Fruit fly (Drosophila melanogaster) whole organism, wandering third instar larva: ENCODE results near the gene CG34290.

Experiments used
- CG32264 ChIP-seq: fragments of 200-800 bp; sonication (Bioruptor generic); optimal IDR thresholded peaks from 2 replicates; lab custom pipeline; 2016; ENCODE audit warnings: missing biosample characterization, missing genetic modification characterization
- CG9705 ChIP-seq: fragments of 200-800 bp; sonication (Bioruptor generic); optimal IDR thresholded peaks from 2 replicates; lab custom pipeline; 2018; ENCODE audit warnings: missing biosample characterization, mild to moderate bottlenecking, missing genetic modification characterization
- Dfd ChIP-seq: fragments of >200 bp; optimal IDR thresholded peaks from 2 replicates; lab custom pipeline; 2017; ENCODE audit warnings: missing biosample characterization, missing genetic modification characterization
- Dif ChIP-seq: fragments of 200-275, 200-300 bp; sonication (Bioruptor generic); optimal IDR thresholded peaks from 2 replicates; lab custom pipeline; 2018; ENCODE audit warnings: missing biosample characterization, missing genetic modification characterization; ENCODE audit not compliant: partially characterized antibody
- GATAd ChIP-seq: sonication (Bioruptor generic); optimal IDR thresholded peaks from 2 replicates; lab custom pipeline; 2016; ENCODE audit warnings: missing biosample characterization, missing genetic modification characterization
- HLH106 ChIP-seq: fragments of 200-800 bp; optimal IDR thresholded peaks from 3 replicates; lab custom pipeline; 2019; ENCODE audit warnings: missing biosample characterization, mild to moderate bottlenecking, missing genetic modification characterization, moderate library complexity
- Hnf4 ChIP-seq: fragments of 200-800 bp; sonication (Bioruptor generic); optimal IDR thresholded peaks from 2 replicates; lab custom pipeline; 2016; ENCODE audit warnings: missing biosample characterization, mild to moderate bottlenecking, missing genetic modification characterization
- Hr78 ChIP-seq: fragments of >200 bp; optimal IDR thresholded peaks from 2 replicates; lab custom pipeline; 2017; ENCODE audit warnings: missing biosample characterization, missing genetic modification characterization
- Hr83 ChIP-seq: fragments of 200-300 bp; sonication (Bioruptor generic); optimal IDR thresholded peaks from 2 replicates; lab custom pipeline; 2016; ENCODE audit warnings: missing biosample characterization, mild to moderate bottlenecking, missing genetic modification characterization, moderate library complexity; ENCODE audit not compliant: poor library complexity, severe bottlenecking
- Jra ChIP-seq: sonication (Bioruptor generic); optimal IDR thresholded peaks from 2 replicates; lab custom pipeline; 2016; ENCODE audit warnings: missing biosample characterization, missing genetic modification characterization
- Myc ChIP-seq: fragments of >200 bp; optimal IDR thresholded peaks from 2 replicates; lab custom pipeline; 2017
- OdsH ChIP-seq: fragments of 200-800 bp; sonication (Bioruptor generic); optimal IDR thresholded peaks from 2 replicates; lab custom pipeline; 2016; ENCODE audit warnings: missing biosample characterization, mild to moderate bottlenecking, missing genetic modification characterization
- Rel ChIP-seq, 2 experiments: fragments of 200-800 bp; sonication (Bioruptor generic) in 1 of 2; optimal IDR thresholded peaks; 2 replicates in 1 of 2; 3 replicates in 1 of 2; lab custom pipeline; 2016 to 2019; ENCODE audit warnings: mild to moderate bottlenecking in 2 of 2, missing biosample characterization in 2 of 2, missing genetic modification characterization in 2 of 2, moderate library complexity in 1 of 2
- Sp1 ChIP-seq: fragments of 200-800 bp; sonication (Bioruptor generic); optimal IDR thresholded peaks from 3 replicates; lab custom pipeline; 2019; ENCODE audit warnings: missing biosample characterization, mild to moderate bottlenecking, missing genetic modification characterization, moderate library complexity
- Vsx2 ChIP-seq: fragments of 200-300, 225-300 bp; sonication (Bioruptor generic); optimal IDR thresholded peaks from 2 replicates; lab custom pipeline; 2018; ENCODE audit warnings: missing biosample characterization, missing genetic modification characterization; ENCODE audit not compliant: partially characterized antibody
- br ChIP-seq: fragments of 200-800 bp; sonication (Bioruptor generic); optimal IDR thresholded peaks from 2 replicates; lab custom pipeline; 2016; ENCODE audit warnings: missing biosample characterization, missing genetic modification characterization
- brk ChIP-seq: fragments of 200-800 bp; sonication (Bioruptor generic); optimal IDR thresholded peaks from 2 replicates; lab custom pipeline; 2016; ENCODE audit warnings: missing biosample characterization, mild to moderate bottlenecking, missing genetic modification characterization
- dmrt93B ChIP-seq: fragments of 200-800 bp; sonication (Bioruptor generic); optimal IDR thresholded peaks from 2 replicates; lab custom pipeline; 2018; ENCODE audit warnings: missing biosample characterization, mild to moderate bottlenecking, missing genetic modification characterization
- dsf ChIP-seq: sonication (Bioruptor generic); optimal IDR thresholded peaks from 2 replicates; lab custom pipeline; 2016; ENCODE audit warnings: missing biosample characterization, missing genetic modification characterization, borderline replicate concordance
- ey ChIP-seq: fragments of 200-800 bp; sonication (Bioruptor generic); optimal IDR thresholded peaks from 2 replicates; lab custom pipeline; 2016; ENCODE audit warnings: missing biosample characterization, missing genetic modification characterization
- foxo ChIP-seq, 2 experiments: fragments of 200-800 bp; sonication (Bioruptor generic); optimal IDR thresholded peaks; 2 replicates in 1 of 2; 3 replicates in 1 of 2; lab custom pipeline; 2016 to 2017; ENCODE audit warnings: missing biosample characterization in 2 of 2, missing genetic modification characterization in 2 of 2
- fru ChIP-seq: fragments of 200-800 bp; sonication (Bioruptor generic); optimal IDR thresholded peaks from 3 replicates; lab custom pipeline; 2016; ENCODE audit warnings: missing biosample characterization, mild to moderate bottlenecking, missing genetic modification characterization
- h ChIP-seq: fragments of 200-800 bp; sonication (Bioruptor generic); optimal IDR thresholded peaks from 3 replicates; lab custom pipeline; 2016; ENCODE audit warnings: missing biosample characterization, mild to moderate bottlenecking, missing genetic modification characterization
- jim ChIP-seq: fragments of 175-275, 200-325 bp; sonication (Bioruptor generic); optimal IDR thresholded peaks from 2 replicates; lab custom pipeline; 2016; ENCODE audit warnings: missing biosample characterization, mild to moderate bottlenecking, missing genetic modification characterization
- lola ChIP-seq: fragments of >200 bp; optimal IDR thresholded peaks from 2 replicates; lab custom pipeline; 2017; ENCODE audit warnings: missing biosample characterization, missing genetic modification characterization
- psq ChIP-seq: fragments of 200-800 bp; sonication (Bioruptor generic); optimal IDR thresholded peaks from 3 replicates; lab custom pipeline; 2017; ENCODE audit warnings: missing biosample characterization, mild to moderate bottlenecking, missing genetic modification characterization, moderate library complexity
- rgr ChIP-seq: fragments of 200-800 bp; sonication (Bioruptor generic); optimal IDR thresholded peaks from 3 replicates; lab custom pipeline; 2016; ENCODE audit warnings: missing biosample characterization, mild to moderate bottlenecking, missing genetic modification characterization
- sage ChIP-seq: fragments of 200-800 bp; sonication (Bioruptor generic); optimal IDR thresholded peaks from 2 replicates; lab custom pipeline; 2016; ENCODE audit warnings: missing biosample characterization, mild to moderate bottlenecking, missing genetic modification characterization
- sv ChIP-seq: fragments of 200-800 bp; sonication (Bioruptor generic); optimal IDR thresholded peaks from 3 replicates; lab custom pipeline; 2016; ENCODE audit warnings: missing biosample characterization, missing genetic modification characterization
- tai ChIP-seq: sonication (Bioruptor generic); optimal IDR thresholded peaks from 2 replicates; lab custom pipeline; 2016; ENCODE audit warnings: missing biosample characterization, missing genetic modification characterization
- usp ChIP-seq: fragments of >200 bp; optimal IDR thresholded peaks from 2 replicates; lab custom pipeline; 2017; ENCODE audit warnings: missing biosample characterization, missing genetic modification characterization

CG34290 gene

DNA sequence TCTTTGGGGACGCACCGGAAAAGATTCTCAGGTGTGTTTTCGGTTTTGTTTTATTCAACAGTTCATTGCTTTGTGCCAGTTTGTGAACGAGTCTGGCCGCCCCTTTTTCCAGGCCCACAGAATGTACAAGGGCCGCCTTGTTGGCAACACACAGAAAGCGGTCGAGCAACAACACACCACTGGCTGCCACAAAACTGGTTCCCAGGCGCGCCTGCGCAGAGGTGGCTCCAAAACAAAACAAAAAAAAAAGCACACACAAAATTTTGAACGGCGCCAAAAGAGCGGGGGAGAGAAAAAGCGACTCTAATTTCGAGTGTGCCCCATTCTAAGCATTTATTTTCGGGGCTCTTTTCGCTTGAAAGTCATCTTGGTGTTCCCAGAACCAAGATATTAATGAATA, 9.5 kb upstream of the CG34290 start:
- no peak for TF ChIP-seq ey
- TF ChIP-seq rgr (GFP tag; lab: Kevin White, UChicago) = no peak
- TF ChIP-seq usp (GFP tag; lab: Kevin White, UChicago) = no peak
- TF ChIP-seq Hr83 (GFP tag; lab: Kevin White, UChicago) = peak; percentile 29
- TF ChIP-seq Vsx2 (GFP tag; lab: Kevin White, UChicago) = peak; percentile 19
- TF ChIP-seq Sp1 (GFP tag; lab: Kevin White, UChicago) = no peak
- TF ChIP-seq HLH106 = no peak
- peak; percentile 7 for TF ChIP-seq Dif (GFP tag; lab: Kevin White, UChicago)
- TF ChIP-seq, all 38 proteins: peak for 3

DNA sequence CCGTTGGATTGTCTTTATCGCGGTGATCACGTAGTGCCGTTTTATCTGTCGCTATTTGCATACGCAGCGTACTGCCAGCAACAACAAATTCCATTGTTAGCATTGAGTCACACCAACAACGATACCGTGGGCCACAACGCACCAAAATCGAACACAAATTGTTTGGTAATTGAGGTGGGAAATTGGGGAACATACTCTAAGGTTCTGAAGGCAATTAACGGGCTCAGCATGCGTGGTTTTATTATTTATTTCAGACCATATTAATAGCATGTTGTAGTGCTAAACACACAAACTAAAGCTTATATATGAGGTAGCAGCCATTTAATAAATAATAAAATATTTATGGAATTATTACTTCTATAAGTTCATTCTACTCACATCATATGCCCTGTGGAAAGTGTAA, 8.9 kb upstream of the CG34290 start:
- TF ChIP-seq dmrt93B (GFP tag; lab: Kevin White, UChicago) (peak; percentile 36), Jra (GFP tag; lab: Kevin White, UChicago) (peak; percentile 76), Dfd (no peak), foxo (GFP tag; optimal IDR thresholded peaks at IDR 0.05; lab: Kevin White, UChicago) (peak in 1 of 2 experiments; percentile 61), rgr (GFP tag; lab: Kevin White, UChicago) (peak; percentile 66), h (GFP tag; lab: Kevin White, UChicago) (peak; percentile 64), jim (peak; percentile 56), Vsx2 (GFP tag; lab: Kevin White, UChicago) (no peak), HLH106 (peak; percentile 39), Hnf4 (peak; percentile 68), lola (GFP tag; lab: Kevin White, UChicago) (no peak), dsf (peak; percentile 56), CG9705 (GFP tag; lab: Kevin White, UChicago) (no peak), GATAd (GFP tag; lab: Kevin White, UChicago) (peak; percentile 14), sage (GFP tag; lab: Kevin White, UChicago) (no peak), br (peak; percentile 47), OdsH (GFP tag; lab: Kevin White, UChicago) (peak; percentile 35), Myc (lab: Kevin White, UChicago) (no peak), psq (GFP tag; lab: Kevin White, UChicago) (peak; percentile 22), Hr83 (GFP tag; lab: Kevin White, UChicago) (peak; percentile 99), CG32264 (GFP tag; lab: Kevin White, UChicago) (peak; percentile 9), Sp1 (GFP tag; lab: Kevin White, UChicago) (peak; percentile 24), tai (peak; percentile 80), Hr78 (GFP tag; lab: Kevin White, UChicago) (no peak), brk (GFP tag; lab: Kevin White, UChicago) (peak; percentile 30), fru (GFP tag; lab: Kevin White, UChicago) (peak; percentile 44), ey (peak; percentile 25)

dm6 chr3R:24297444-24298146, 8.0 kb upstream of the CG34290 start:
- TF ChIP-seq lola (GFP tag; lab: Kevin White, UChicago) = no peak
- TF ChIP-seq sv (GFP tag; lab: Kevin White, UChicago) = no peak
- no peak for TF ChIP-seq HLH106
- TF ChIP-seq ey = no peak
- no peak for TF ChIP-seq OdsH (GFP tag; lab: Kevin White, UChicago)
- TF ChIP-seq dsf = no peak
- TF ChIP-seq usp (GFP tag; lab: Kevin White, UChicago) = no peak
- no peak for TF ChIP-seq psq (GFP tag; lab: Kevin White, UChicago)
- TF ChIP-seq, all 38 proteins: peak for 0

DNA sequence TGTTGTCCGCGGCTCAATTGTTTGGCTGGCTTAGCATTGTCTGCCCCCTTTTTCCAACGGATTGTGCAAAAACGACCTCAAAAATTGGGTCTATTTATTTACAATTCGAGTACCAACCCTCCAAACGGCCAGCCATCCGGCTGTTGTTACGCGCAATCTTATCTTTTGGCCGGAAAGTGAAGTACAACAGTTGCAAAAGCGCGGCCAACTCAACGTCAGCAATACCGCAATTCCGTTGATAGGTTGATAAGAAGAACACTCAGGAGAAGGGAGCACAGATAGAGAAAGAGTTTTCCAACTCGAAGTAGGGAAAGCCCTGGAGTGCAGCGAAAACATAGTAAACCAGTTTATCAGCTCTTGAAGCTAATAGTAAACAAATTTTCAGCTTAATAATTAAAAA, 7.3 kb upstream of the CG34290 start:
- TF ChIP-seq rgr (GFP tag; lab: Kevin White, UChicago) = no peak
- TF ChIP-seq Rel (GFP tag; optimal IDR thresholded peaks at IDR 0.05; lab: Kevin White, UChicago) = no peak
- TF ChIP-seq Rel (tag; optimal IDR thresholded peaks at IDR 0.05; lab: Kevin White, UChicago) = peak; percentile 70
- TF ChIP-seq br = no peak
- TF ChIP-seq ey = no peak
- no peak for TF ChIP-seq jim
